Fruit fly (Drosophila melanogaster): Measurements from ENCODE around the gene Fim.

Fim gene

dm6 chrX:17329933-17330674 lies 28.4 kb upstream of the Fim start (continued):
- TF ChIP-seq esg (GFP tag; conservative IDR thresholded peaks at IDR 0.05), result 0 out of 2 replicates have a peak, but pooled peaks have one; percentile 10
- no peak for TF ChIP-seq Trl (optimal IDR thresholded peaks at IDR 0.05)
- TF ChIP-seq Trl (GFP tag; optimal IDR thresholded peaks at IDR 0.05), result peak; percentile 33
- TF ChIP-seq CG8924 (tag; optimal IDR thresholded peaks at IDR 0.05), result peak; percentile 58
- TF ChIP-seq al (GFP tag; IDR thresholded peaks at IDR 0.05), result peak; percentile 56
- TF ChIP-seq CG10267 (tag; optimal IDR thresholded peaks at IDR 0.05), result peak; percentile 35
- peak; percentile 16 for TF ChIP-seq Usf (GFP tag; optimal IDR thresholded peaks at IDR 0.05)
- peak; percentile 16 to 44 for TF ChIP-seq dpn (GFP tag; optimal IDR thresholded peaks at IDR 0.05)
- TF ChIP-seq Sox100B (GFP tag; optimal IDR thresholded peaks at IDR 0.05), result peak; percentile 53
- TF ChIP-seq dan (GFP tag; IDR thresholded peaks at IDR 0.05), result no peak
- no peak for TF ChIP-seq Aef1 (GFP tag; IDR thresholded peaks at IDR 0.05)
- TF ChIP-seq D19B (GFP tag; optimal IDR thresholded peaks at IDR 0.05), result peak; percentile 35
- peak; percentile 27 for TF ChIP-seq CG15696 (tag; optimal IDR thresholded peaks at IDR 0.05)
- TF ChIP-seq CG3838 (GFP tag; optimal IDR thresholded peaks at IDR 0.05), result no peak
- no peak for TF ChIP-seq Dip2 (GFP tag; IDR thresholded peaks at IDR 0.05)
- TF ChIP-seq CG13624 (GFP tag; optimal IDR thresholded peaks at IDR 0.05), result peak; percentile 35
- no peak for TF ChIP-seq cato (GFP tag; optimal IDR thresholded peaks at IDR 0.05; ENCODE audit: borderline replicate concordance)
- TF ChIP-seq z (GFP tag; IDR thresholded peaks at IDR 0.05), result no peak
- peak; percentile 71 for TF ChIP-seq CoRest (tag; optimal IDR thresholded peaks at IDR 0.05)
- no peak for TF ChIP-seq bigmax (GFP tag; optimal IDR thresholded peaks at IDR 0.05)
- peak; percentile 82 for TF ChIP-seq CG2678 (tag; optimal IDR thresholded peaks at IDR 0.05)
- peak; percentile 52; the same call in 2 of the 3 replicates for TF ChIP-seq tgo (GFP tag; IDR thresholded peaks at IDR 0.05)
- no peak for TF ChIP-seq CG10565 (GFP tag; optimal IDR thresholded peaks at IDR 0.05)
- TF ChIP-seq CG1233 (GFP tag; optimal IDR thresholded peaks at IDR 0.05), result peak; percentile 45
- no peak for TF ChIP-seq CG1792 (GFP tag; optimal IDR thresholded peaks at IDR 0.05)
- TF ChIP-seq CG4707 (GFP tag; optimal IDR thresholded peaks at IDR 0.05), result no peak
- TF ChIP-seq repo (GFP tag; optimal IDR thresholded peaks at IDR 0.05), result no peak
- no peak for TF ChIP-seq ham (GFP tag; IDR thresholded peaks at IDR 0.05)
- TF ChIP-seq CG9215 (GFP tag; IDR thresholded peaks at IDR 0.05), result peak; percentile 43; the same call in 1 of the 2 replicates
- no peak for TF ChIP-seq gcm (GFP tag; optimal IDR thresholded peaks at IDR 0.05)
- peak; percentile 35; the same call in 1 of the 2 replicates for TF ChIP-seq CG14441 (GFP tag; IDR thresholded peaks at IDR 0.05)
- TF ChIP-seq hb (GFP tag; IDR thresholded peaks at IDR 0.05; ENCODE audit: partially characterized antibody), result no peak
- peak; percentile 6 for TF ChIP-seq maf-S (GFP tag; optimal IDR thresholded peaks at IDR 0.05)
- no peak for TF ChIP-seq croc (GFP tag; conservative IDR thresholded peaks at IDR 0.05)
- no peak for TF ChIP-seq Lim3 (GFP tag; IDR thresholded peaks at IDR 0.05)
- TF ChIP-seq CG1603 (tag; optimal IDR thresholded peaks at IDR 0.05), result no peak
- no peak for TF ChIP-seq stc (GFP tag; IDR thresholded peaks at IDR 0.05)
- TF ChIP-seq Max (GFP tag; optimal IDR thresholded peaks at IDR 0.05), result no peak
- no peak for TF ChIP-seq CG10654 (GFP tag; optimal IDR thresholded peaks at IDR 0.05)
- TF ChIP-seq CG8290 (GFP tag; optimal IDR thresholded peaks at IDR 0.05), result no peak
- no peak for TF ChIP-seq CG8290 (tag; optimal IDR thresholded peaks at IDR 0.05)
- TF ChIP-seq tap (tag; optimal IDR thresholded peaks at IDR 0.05), result peak; percentile 9
- peak; percentile 73 for TF ChIP-seq Meics (GFP tag; optimal IDR thresholded peaks at IDR 0.05)
- TF ChIP-seq CG12104 (GFP tag; optimal IDR thresholded peaks at IDR 0.05), result peak; percentile 5
- TF ChIP-seq CG4404 (GFP tag; IDR thresholded peaks at IDR 0.05), result no peak
- peak; percentile 65 for TF ChIP-seq CG2120 (GFP tag; optimal IDR thresholded peaks at IDR 0.05)
- peak; percentile 8 for TF ChIP-seq odd (GFP tag; optimal IDR thresholded peaks at IDR 0.05)
- TF ChIP-seq CG17359 (tag; optimal IDR thresholded peaks at IDR 0.05), result peak; percentile 13
- no peak for TF ChIP-seq onecut (GFP tag; IDR thresholded peaks at IDR 0.05)
- TF ChIP-seq CG11696 (GFP tag; IDR thresholded peaks at IDR 0.05), result peak; percentile 42; the same call in 1 of the 2 replicates
- TF ChIP-seq Atf6 (GFP tag; IDR thresholded peaks at IDR 0.05), result peak; percentile 50; the same call in 1 of the 2 replicates

Data from whole organism, embryonic.